Worm (Caenorhabditis elegans) whole organism, L1 larva: Measurements from ENCODE around the gene trpp-4.

Source experiments
- ama-1 ChIP-seq: fragments of 150-350 bp; optimal IDR thresholded peaks from 2 replicates; lab custom pipeline; 2014
- blmp-1 ChIP-seq: fragments of 150-350 bp; optimal IDR thresholded peaks from 2 replicates; lab custom pipeline; 2014; ENCODE audit warnings: missing biosample characterization, missing genetic modification characterization
- ceh-82 ChIP-seq, 3 experiments: fragments of 150-350 bp in 1 of 3; sonication (generic microtip) in 2 of 3; optimal IDR thresholded peaks; 2 replicates each; lab custom pipeline; 2014 to 2017; ENCODE audit warnings: missing biosample characterization in 3 of 3, missing genetic modification characterization in 3 of 3
- egl-27 ChIP-seq, 2 experiments: fragments of 150-350 bp in 1 of 2; sonication (generic microtip); optimal IDR thresholded peaks; 3 replicates each; lab custom pipeline; 2017 to 2018; ENCODE audit warnings: missing biosample characterization in 2 of 2, missing genetic modification characterization in 2 of 2, missing genetic modification reagents in 2 of 2
- lin-13 ChIP-seq: fragments of 150-350 bp; optimal IDR thresholded peaks from 2 replicates; lab custom pipeline; 2014; ENCODE audit warnings: missing biosample characterization, missing genetic modification reagents, missing genetic modification characterization
- mdl-1 ChIP-seq, 2 experiments: fragments of 150-350 bp; optimal IDR thresholded peaks; 2 replicates each; lab custom pipeline; 2014 to 2017; ENCODE audit warnings: missing biosample characterization in 2 of 2, missing genetic modification characterization in 2 of 2, inconsistent platforms in 1 of 2
- nhr-12 ChIP-seq: sonication (generic microtip); optimal IDR thresholded peaks from 2 replicates; lab custom pipeline; 2017; ENCODE audit warnings: missing biosample characterization, missing genetic modification characterization
- nhr-237 ChIP-seq: fragments of 150-350 bp; optimal IDR thresholded peaks from 2 replicates; lab custom pipeline; 2014; ENCODE audit warnings: missing biosample characterization, missing genetic modification characterization
- nhr-76 ChIP-seq: sonication (generic microtip); optimal IDR thresholded peaks from 2 replicates; lab custom pipeline; 2017; ENCODE audit warnings: missing biosample characterization, missing genetic modification characterization
- nhr-90 ChIP-seq: sonication (generic microtip); optimal IDR thresholded peaks from 2 replicates; lab custom pipeline; 2016; ENCODE audit warnings: mild to moderate bottlenecking, missing genetic modification characterization, missing compliant biosample characterization; ENCODE audit not compliant: poor library complexity
- unc-62 ChIP-seq: fragments of 150-350 bp; optimal IDR thresholded peaks from 2 replicates; lab custom pipeline; 2014; ENCODE audit warnings: missing biosample characterization, missing genetic modification reagents, missing genetic modification characterization
- xbp-1 ChIP-seq: sonication (generic microtip); optimal IDR thresholded peaks from 2 replicates; lab custom pipeline; 2016; ENCODE audit warnings: missing genetic modification characterization, missing compliant biosample characterization

- TF ChIP-seq unc-62 (GFP tag; lab: Kevin White, UChicago) (no peak), mdl-1 (tag; optimal IDR thresholded peaks at IDR 0.05; lab: Kevin White, UChicago) (no peak), nhr-237 (tag; lab: Kevin White, UChicago) (no peak), ceh-82 (tag; optimal IDR thresholded peaks at IDR 0.05; lab: Kevin White, UChicago) (no peak), nhr-76 (tag; lab: Kevin White, UChicago) (no peak), lin-13 (GFP tag; lab: Kevin White, UChicago) (no peak), egl-27 (tag; optimal IDR thresholded peaks at IDR 0.05; lab: Kevin White, UChicago) (no peak), blmp-1 (tag; lab: Kevin White, UChicago) (no peak), nhr-90 (tag; lab: Kevin White, UChicago) (no peak), xbp-1 (tag; lab: Kevin White, UChicago) (no peak), ama-1 (lab: Kevin White, UChicago) (no peak), nhr-12 (tag; lab: Kevin White, UChicago) (no peak)
These were observed 39.8 kb downstream of the trpp-4 start for ce11 chrV:9440003-9440319.
